Fruit fly (Drosophila melanogaster): ENCODE results near the gene CG2202.

CG2202 gene

dm6 chrX:10846972-10847435 is 1.6 kb upstream of the CG2202 start, which contains the start of gene sbr (continued):
- TF ChIP-seq mirr (GFP tag; optimal IDR thresholded peaks at IDR 0.05): no peak
- peak; percentile 4 for TF ChIP-seq sug (tag; optimal IDR thresholded peaks at IDR 0.05)
- no peak for TF ChIP-seq tio (GFP tag; optimal IDR thresholded peaks at IDR 0.05)
- TF ChIP-seq Ptx1 (GFP tag; IDR thresholded peaks at IDR 0.05): no peak
- TF ChIP-seq tx (GFP tag; optimal IDR thresholded peaks at IDR 0.05): no peak
- TF ChIP-seq NFAT (GFP tag; IDR thresholded peaks at IDR 0.05): peak; percentile 6; the same call in 1 of the 2 replicates
- TF ChIP-seq CG4404 (GFP tag; IDR thresholded peaks at IDR 0.05): no peak
- TF ChIP-seq dysf (GFP tag; IDR thresholded peaks at IDR 0.05): no peak
- TF ChIP-seq CG3847 (GFP tag; IDR thresholded peaks at IDR 0.05): peak; percentile 35; the same call in 1 of the 2 replicates
- peak; percentile 19 for TF ChIP-seq CG8924 (tag; optimal IDR thresholded peaks at IDR 0.05)
- TF ChIP-seq sna (GFP tag; IDR thresholded peaks at IDR 0.05; ENCODE audit: partially characterized antibody): 0 out of 2 replicates have a peak, but pooled peaks have one; percentile 45
- no peak for TF ChIP-seq crp (GFP tag; optimal IDR thresholded peaks at IDR 0.05)
- TF ChIP-seq CG7987 (GFP tag; optimal IDR thresholded peaks at IDR 0.05): no peak
- no peak for TF ChIP-seq dpn (GFP tag; optimal IDR thresholded peaks at IDR 0.05)
- no peak for TF ChIP-seq Hmx (GFP tag; optimal IDR thresholded peaks at IDR 0.05)
- no peak for TF ChIP-seq CG1529 (GFP tag; optimal IDR thresholded peaks at IDR 0.05)
- TF ChIP-seq HLHmδ (GFP tag; optimal IDR thresholded peaks at IDR 0.05): no peak
- TF ChIP-seq E2f2 (GFP tag; IDR thresholded peaks at IDR 0.05): 0 out of 2 replicates have a peak, but pooled peaks have one; percentile 22
- TF ChIP-seq CG17912 (GFP tag; optimal IDR thresholded peaks at IDR 0.05): no peak
- no peak for TF ChIP-seq gem (tag; optimal IDR thresholded peaks at IDR 0.05)
- TF ChIP-seq run (tag; optimal IDR thresholded peaks at IDR 0.05): no peak
- TF ChIP-seq Mes4 (GFP tag; optimal IDR thresholded peaks at IDR 0.05): no peak
- TF ChIP-seq danr (GFP tag; IDR thresholded peaks at IDR 0.05): no peak
- TF ChIP-seq sob (GFP tag; IDR thresholded peaks at IDR 0.05): no peak
- no peak for TF ChIP-seq Side (GFP tag; optimal IDR thresholded peaks at IDR 0.05)
- no peak for TF ChIP-seq Nf-YA (GFP tag; IDR thresholded peaks at IDR 0.05)
- TF ChIP-seq so (GFP tag; IDR thresholded peaks at IDR 0.05): no peak
- TF ChIP-seq zfh1 (GFP tag; IDR thresholded peaks at IDR 0.05): no peak
- no peak for TF ChIP-seq CG33557 (GFP tag; optimal IDR thresholded peaks at IDR 0.05)
- TF ChIP-seq CG15479 (GFP tag; optimal IDR thresholded peaks at IDR 0.05): peak; percentile 18
- no peak for TF ChIP-seq Lim3 (GFP tag; IDR thresholded peaks at IDR 0.05)
- TF ChIP-seq BtbVII (GFP tag; optimal IDR thresholded peaks at IDR 0.05): no peak
- TF ChIP-seq CG10321 (GFP tag; IDR thresholded peaks at IDR 0.05): no peak
- no peak for TF ChIP-seq Hr39 (optimal IDR thresholded peaks at IDR 0.05)
- TF ChIP-seq emc (GFP tag; optimal IDR thresholded peaks at IDR 0.05): no peak
- TF ChIP-seq Oli (tag; optimal IDR thresholded peaks at IDR 0.05): no peak
- peak; percentile 80 for TF ChIP-seq Sry-δ (GFP tag; optimal IDR thresholded peaks at IDR 0.05)
- no peak for TF ChIP-seq Elba2 (GFP tag; optimal IDR thresholded peaks at IDR 0.05)
- TF ChIP-seq CG8359 (GFP tag; optimal IDR thresholded peaks at IDR 0.05; ENCODE audit: borderline replicate concordance): no peak
- no peak for TF ChIP-seq gt (GFP tag; IDR thresholded peaks at IDR 0.05)
- no peak for TF ChIP-seq salm (tag; optimal IDR thresholded peaks at IDR 0.05)
- TF ChIP-seq CG4424 (GFP tag; optimal IDR thresholded peaks at IDR 0.05): no peak
- no peak for TF ChIP-seq CG6654 (GFP tag; optimal IDR thresholded peaks at IDR 0.05)
- TF ChIP-seq MBD-R2 (GFP tag; IDR thresholded peaks at IDR 0.05): peak; percentile 15; the same call in 1 of the 2 replicates
- TF ChIP-seq CG17328 (GFP tag; IDR thresholded peaks at IDR 0.05): no peak
- TF ChIP-seq CG11504 (tag; optimal IDR thresholded peaks at IDR 0.05): no peak
- TF ChIP-seq vvl (GFP tag; IDR thresholded peaks at IDR 0.05): no peak
- no peak for TF ChIP-seq Nf-YB (GFP tag; optimal IDR thresholded peaks at IDR 0.05)
- TF ChIP-seq TFAM (GFP tag; optimal IDR thresholded peaks at IDR 0.05): no peak
- TF ChIP-seq D19B (GFP tag; optimal IDR thresholded peaks at IDR 0.05): no peak
- TF ChIP-seq Awh (GFP tag; IDR thresholded peaks at IDR 0.05): no peak
- no peak for TF ChIP-seq oc (tag; optimal IDR thresholded peaks at IDR 0.05)
